Worm (Caenorhabditis elegans) whole organism, L3 larva: ENCODE measurements around the gene fbxb-60.

ENCODE experiments used
- nhr-23 ChIP-seq: fragments of 150-350 bp; optimal IDR thresholded peaks from 2 replicates; lab custom pipeline; 2014; ENCODE audit warnings: missing biosample characterization, missing genetic modification reagents, missing genetic modification characterization
- nhr-43 ChIP-seq: sonication (generic microtip); optimal IDR thresholded peaks from 2 replicates; lab custom pipeline; 2016; ENCODE audit warnings: mild to moderate bottlenecking, missing genetic modification characterization, missing compliant biosample characterization; ENCODE audit not compliant: poor library complexity, severe bottlenecking
- nhr-77 ChIP-seq: fragments of 150-350 bp; optimal IDR thresholded peaks from 2 replicates; lab custom pipeline; 2014; ENCODE audit warnings: missing biosample characterization, missing genetic modification characterization
- unc-62 ChIP-seq: fragments of 150-350 bp; sonication (generic microtip); optimal IDR thresholded peaks from 4 replicates; lab custom pipeline; 2014; ENCODE audit warnings: missing biosample characterization, missing genetic modification reagents, missing genetic modification characterization

DNA sequence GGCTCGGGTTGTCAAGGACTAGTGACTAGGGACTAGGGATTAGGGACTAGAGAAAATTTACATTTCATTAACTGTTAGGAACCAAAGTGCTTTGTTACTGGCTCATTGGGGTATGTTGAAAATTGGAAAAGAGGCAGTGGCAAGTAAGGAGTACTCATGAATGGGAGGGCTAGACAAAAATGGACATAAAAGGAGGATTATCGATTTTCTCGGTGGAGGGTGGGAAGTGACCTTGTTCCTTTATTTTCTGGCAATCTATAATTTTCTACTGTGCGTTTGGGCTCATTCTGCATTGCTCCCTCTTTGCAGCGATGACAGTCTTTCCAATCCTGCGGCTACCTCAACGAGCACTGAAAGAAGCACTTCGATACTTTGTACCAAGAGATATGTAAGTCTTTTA lies at the start of gene fbxb-60:
- TF ChIP-seq nhr-43, result no peak
- TF ChIP-seq unc-62 (GFP tag; lab: Kevin White, UChicago), result no peak
- TF ChIP-seq nhr-23 (tag; lab: Kevin White, UChicago), result no peak
- TF ChIP-seq nhr-77, result no peak
